Worm (Caenorhabditis elegans): ENCODE data around the gene ZK287.7.

ZK287.7 gene

ce11 chrV:9733920-9734454 lies 41.1 kb downstream of the ZK287.7 start, which contains the start of gene cal-7 (continued):
- no peak for TF ChIP-seq pqm-1 (tag; optimal IDR thresholded peaks at IDR 0.05)
- 0 out of 2 replicates have a peak, but pooled peaks have one; percentile 42 for TF ChIP-seq saeg-2 (GFP tag; IDR thresholded peaks at IDR 0.05)
- no peak for TF ChIP-seq unc-62 (GFP tag; optimal IDR thresholded peaks at IDR 0.05 in 1 of 2)
- TF ChIP-seq unc-62 (tag; optimal IDR thresholded peaks at IDR 0.05): no peak
- no peak for TF ChIP-seq ztf-11 (tag; optimal IDR thresholded peaks at IDR 0.05)
- TF ChIP-seq daf-19 (GFP tag; conservative IDR thresholded peaks at IDR 0.05): no peak
- TF ChIP-seq daf-16 (GFP tag; optimal IDR thresholded peaks at IDR 0.05): no peak
- TF ChIP-seq daf-16 (tag; optimal IDR thresholded peaks at IDR 0.05): peak; percentile 2
- no peak for TF ChIP-seq skn-1 (tag; optimal IDR thresholded peaks at IDR 0.05)
- no peak for TF ChIP-seq gei-8 (GFP tag; optimal IDR thresholded peaks at IDR 0.05)
- TF ChIP-seq egl-43 (GFP tag; IDR thresholded peaks at IDR 0.05): no peak
- TF ChIP-seq sdz-12 (GFP tag; optimal IDR thresholded peaks at IDR 0.05): no peak
- TF ChIP-seq zip-11 (GFP tag; IDR thresholded peaks at IDR 0.05): no peak
- TF ChIP-seq dpl-1 (GFP tag; optimal IDR thresholded peaks at IDR 0.05): no peak
- TF ChIP-seq ceh-32 (tag; optimal IDR thresholded peaks at IDR 0.05; ENCODE audit: poor library complexity): no peak
- no peak for TF ChIP-seq F26F4.8 (GFP tag; conservative IDR thresholded peaks at IDR 0.05)
- no peak for TF ChIP-seq arid-1 (GFP tag; conservative IDR thresholded peaks at IDR 0.05)
- TF ChIP-seq ceh-82 (tag; optimal IDR thresholded peaks at IDR 0.05): no peak
- no peak for TF ChIP-seq mdl-1 (tag; optimal IDR thresholded peaks at IDR 0.05)
- no peak for TF ChIP-seq nhr-25 (tag; optimal IDR thresholded peaks at IDR 0.05; ENCODE audit: borderline replicate concordance, insufficient read depth)
- TF ChIP-seq nhr-48 (tag; optimal IDR thresholded peaks at IDR 0.05): peak; percentile 30
- peak; percentile 33; the same call in 1 of the 2 replicates for TF ChIP-seq hmg-1.1 (GFP tag; IDR thresholded peaks at IDR 0.05)
- TF ChIP-seq unc-130 (GFP tag; optimal IDR thresholded peaks at IDR 0.05): no peak
- 0 out of 2 replicates have a peak, but pooled peaks have one; percentile 20 for TF ChIP-seq lin-38 (GFP tag; IDR thresholded peaks at IDR 0.05)
- TF ChIP-seq fos-1 (tag; optimal IDR thresholded peaks at IDR 0.05): no peak
- no peak for TF ChIP-seq ceh-62 (tag; optimal IDR thresholded peaks at IDR 0.05)
- TF ChIP-seq egl-27 (tag; optimal IDR thresholded peaks at IDR 0.05): no peak
- no peak for TF ChIP-seq lir-3 (tag; optimal IDR thresholded peaks at IDR 0.05)
- TF ChIP-seq spr-1 (tag; optimal IDR thresholded peaks at IDR 0.05): no peak
- no peak for TF ChIP-seq ctbp-1 (GFP tag; IDR thresholded peaks at IDR 0.05)
- no peak for TF ChIP-seq Y105C5A.15 (GFP tag; IDR thresholded peaks at IDR 0.05)
- TF ChIP-seq hlh-30 (tag; optimal IDR thresholded peaks at IDR 0.05; ENCODE audit: insufficient read depth): peak; percentile 3
- no peak for TF ChIP-seq nhr-28 (tag; optimal IDR thresholded peaks at IDR 0.05)
- no peak for TF ChIP-seq nhr-6 (tag; optimal IDR thresholded peaks at IDR 0.05)
- no peak for TF ChIP-seq ceh-28 (tag; optimal IDR thresholded peaks at IDR 0.05)
- no peak for TF ChIP-seq R02D3.7 (tag; optimal IDR thresholded peaks at IDR 0.05)
- no peak for TF ChIP-seq php-3 (GFP tag; IDR thresholded peaks at IDR 0.05)
- TF ChIP-seq aly-2 (tag; optimal IDR thresholded peaks at IDR 0.05): no peak
- TF ChIP-seq ces-1 (GFP tag; optimal IDR thresholded peaks at IDR 0.05): no peak
- peak; percentile 43 for TF ChIP-seq dve-1 (tag; optimal IDR thresholded peaks at IDR 0.05; ENCODE audit: insufficient read depth)
- peak; percentile 48 for TF ChIP-seq nhr-102 (tag; optimal IDR thresholded peaks at IDR 0.05)
- no peak for TF ChIP-seq Y75B8A.6 (GFP tag; IDR thresholded peaks at IDR 0.05)
- TF ChIP-seq Y5F2A.4 (GFP tag; optimal IDR thresholded peaks at IDR 0.05): peak; percentile 15
- no peak for TF ChIP-seq snpc-4 (tag; optimal IDR thresholded peaks at IDR 0.05)
- TF ChIP-seq nhr-111 (GFP tag; optimal IDR thresholded peaks at IDR 0.05): peak; percentile 17
- TF ChIP-seq fkh-10 (GFP tag; optimal IDR thresholded peaks at IDR 0.05): peak; percentile 67
- TF ChIP-seq dmd-9 (GFP tag; IDR thresholded peaks at IDR 0.05): no peak
- no peak for TF ChIP-seq ZK546.5 (tag; optimal IDR thresholded peaks at IDR 0.05)
- TF ChIP-seq F44E2.7 (GFP tag; IDR thresholded peaks at IDR 0.05): no peak
- TF ChIP-seq tag-97 (GFP tag; IDR thresholded peaks at IDR 0.05): no peak
- TF ChIP-seq lsy-2 (tag; optimal IDR thresholded peaks at IDR 0.05): no peak
- TF ChIP-seq dmd-6 (GFP tag; IDR thresholded peaks at IDR 0.05): no peak
